Worm (Caenorhabditis elegans): Measurements from ENCODE around the gene C18A3.3.

- TF ChIP-seq nhr-11 (tag; optimal IDR thresholded peaks at IDR 0.05) (no peak), dpl-1 (GFP tag; optimal IDR thresholded peaks at IDR 0.05) (no peak), elt-3 (tag; optimal IDR thresholded peaks at IDR 0.05) (no peak), mdl-1 (tag; optimal IDR thresholded peaks at IDR 0.05) (no peak)
Observed at ce11 chrII:5748395-5748794, 32.3 kb downstream of the C18A3.3 start.
